Fruit fly (Drosophila melanogaster) whole organism, embryonic: ENCODE data around the gene CG7916.
A peak's percentile ranks its signal among the peaks of the same experiment; 100 is the strongest.

Experiments
- Bdp1 ChIP-seq: fragments of 200-800 bp; sonication (Bioruptor generic); optimal IDR thresholded peaks from 3 replicates; lab custom pipeline; 2016; ENCODE audit warnings: missing biosample characterization, missing genetic modification characterization
- Bteb2 ChIP-seq: fragments of 200-800 bp; sonication (Bioruptor generic); optimal IDR thresholded peaks from 2 replicates; lab custom pipeline; 2016; ENCODE audit warnings: missing biosample characterization, missing genetic modification characterization
- CG10209 ChIP-seq: fragments of 200-800 bp; sonication (Bioruptor generic); optimal IDR thresholded peaks from 3 replicates; lab custom pipeline; 2017; ENCODE audit warnings: missing biosample characterization, mild to moderate bottlenecking, missing genetic modification characterization, missing genetic modification reagents
- CG11723 ChIP-seq: fragments of 200-800 bp; sonication (Bioruptor generic); optimal IDR thresholded peaks from 2 replicates; lab custom pipeline; 2017; ENCODE audit warnings: missing biosample characterization, mild to moderate bottlenecking, missing genetic modification characterization
- CG13775 ChIP-seq: fragments of 200-800 bp; sonication (Bioruptor generic); optimal IDR thresholded peaks from 3 replicates; lab custom pipeline; 2017; ENCODE audit warnings: missing biosample characterization, mild to moderate bottlenecking, missing genetic modification characterization
- CG15479 ChIP-seq: fragments of 200-800 bp; sonication (Bioruptor generic); optimal IDR thresholded peaks from 3 replicates; lab custom pipeline; 2019; ENCODE audit warnings: missing biosample characterization, mild to moderate bottlenecking, missing genetic modification characterization, moderate library complexity
- CG16813 ChIP-seq: fragments of 200-800 bp; sonication (Bioruptor generic); IDR thresholded peaks from 3 replicates; pipeline ENCODE4 v1.3.6; 2022; ENCODE audit warnings: missing biosample characterization, missing genetic modification characterization; ENCODE audit not compliant: partially characterized antibody
- CG1832 ChIP-seq: fragments of 200-800 bp; sonication (Bioruptor generic); optimal IDR thresholded peaks from 2 replicates; lab custom pipeline; 2017; ENCODE audit warnings: missing biosample characterization, mild to moderate bottlenecking, missing genetic modification characterization, inconsistent platforms
- CG18476 ChIP-seq: fragments of 200-800 bp; sonication (Bioruptor generic); optimal IDR thresholded peaks from 2 replicates; lab custom pipeline; 2016; ENCODE audit warnings: missing biosample characterization, mild to moderate bottlenecking, missing genetic modification characterization
- CG2120 ChIP-seq: fragments of 200-800 bp; sonication (Bioruptor generic); optimal IDR thresholded peaks from 3 replicates; lab custom pipeline; 2016; ENCODE audit warnings: missing biosample characterization, missing genetic modification characterization
- CG4820 ChIP-seq: fragments of 200-800 bp; sonication (Bioruptor generic); optimal IDR thresholded peaks from 3 replicates; lab custom pipeline; 2016; ENCODE audit warnings: missing biosample characterization, missing genetic modification characterization
- CG6791 ChIP-seq: fragments of 200-800 bp; sonication (Bioruptor generic); IDR thresholded peaks from 3 replicates; pipeline ENCODE4 v1.3.6; 2022; ENCODE audit warnings: missing biosample characterization, missing genetic modification characterization; ENCODE audit not compliant: partially characterized antibody
- CG7928 ChIP-seq: fragments of 200-800 bp; sonication (Bioruptor generic); optimal IDR thresholded peaks from 2 replicates; lab custom pipeline; 2017; ENCODE audit warnings: missing biosample characterization, mild to moderate bottlenecking, missing genetic modification characterization
- CG7987 ChIP-seq: fragments of 200-800 bp; sonication (Bioruptor generic); optimal IDR thresholded peaks from 2 replicates; lab custom pipeline; 2018; ENCODE audit warnings: missing biosample characterization, mild to moderate bottlenecking, missing genetic modification characterization, moderate library complexity
- Dfd ChIP-seq, 2 experiments: fragments of >200 bp; optimal IDR thresholded peaks; 2 replicates each; lab custom pipeline; 2017; ENCODE audit warnings: missing biosample characterization in 2 of 2, missing genetic modification characterization in 2 of 2
- Dll ChIP-seq: fragments of 200-800 bp; sonication (Bioruptor generic); IDR thresholded peaks from 4 replicates; pipeline ENCODE4 v1.3.6; 2022; ENCODE audit warnings: missing biosample characterization, missing genetic modification characterization; ENCODE audit not compliant: partially characterized antibody
- E2f2 ChIP-seq: fragments of 200-800 bp; sonication (Bioruptor generic); IDR thresholded peaks from 2 replicates; pipeline ENCODE4 v1.3.6; 2022; ENCODE audit warnings: missing biosample characterization, missing genetic modification characterization
- Fer1 ChIP-seq: fragments of 200-800 bp; sonication (Bioruptor generic); optimal IDR thresholded peaks from 2 replicates; lab custom pipeline; 2017; ENCODE audit warnings: missing biosample characterization, mild to moderate bottlenecking, missing genetic modification characterization
- Fer2 ChIP-seq: fragments of 200-800 bp; sonication (Bioruptor generic); optimal IDR thresholded peaks from 2 replicates; lab custom pipeline; 2018; ENCODE audit warnings: missing biosample characterization, mild to moderate bottlenecking, missing genetic modification characterization, moderate library complexity
- H2.0 ChIP-seq: fragments of 200-800 bp; sonication (Bioruptor generic); IDR thresholded peaks from 2 replicates; pipeline ENCODE4 v1.3.6; 2022; ENCODE audit warnings: missing biosample characterization, missing genetic modification characterization
- Hand ChIP-seq: fragments of 200-800 bp; sonication (Bioruptor generic); optimal IDR thresholded peaks from 2 replicates; lab custom pipeline; 2017; ENCODE audit warnings: mild to moderate bottlenecking, missing biosample characterization, missing genetic modification reagents, missing genetic modification characterization
- Jarid2 ChIP-seq: fragments of 200-800 bp; sonication (Bioruptor generic); optimal IDR thresholded peaks from 3 replicates; lab custom pipeline; 2017; ENCODE audit warnings: mild to moderate bottlenecking, missing biosample characterization, missing genetic modification reagents, missing genetic modification characterization
- Lpt ChIP-seq: fragments of >200 bp; optimal IDR thresholded peaks from 2 replicates; lab custom pipeline; 2018; ENCODE audit warnings: missing biosample characterization, missing genetic modification characterization
- MESR4 ChIP-seq: fragments of 200-800 bp; sonication (Bioruptor generic); optimal IDR thresholded peaks from 2 replicates; lab custom pipeline; 2018; ENCODE audit warnings: missing biosample characterization, mild to moderate bottlenecking, missing genetic modification characterization, moderate library complexity
- Mad ChIP-seq: fragments of 200-800 bp; sonication (Bioruptor generic); optimal IDR thresholded peaks from 2 replicates; lab custom pipeline; 2016; ENCODE audit warnings: missing biosample characterization, missing genetic modification characterization
- Mrtf ChIP-seq: fragments of 200-800 bp; sonication (Bioruptor generic); IDR thresholded peaks from 3 replicates; pipeline ENCODE4 v1.3.6; 2022; ENCODE audit warnings: missing biosample characterization, missing genetic modification characterization
- NC2α ChIP-seq: fragments of 200-800 bp; sonication (Bioruptor generic); optimal IDR thresholded peaks from 2 replicates; lab custom pipeline; 2016; ENCODE audit warnings: missing biosample characterization, missing genetic modification characterization
- Oli ChIP-seq: fragments of 200-800 bp; sonication (Bioruptor generic); optimal IDR thresholded peaks from 2 replicates; lab custom pipeline; 2018; ENCODE audit warnings: missing biosample characterization, mild to moderate bottlenecking, missing genetic modification characterization, moderate library complexity
- Scr ChIP-seq: fragments of 200-800 bp; sonication (Bioruptor generic); IDR thresholded peaks from 2 replicates; pipeline ENCODE4 v1.3.6; 2022; ENCODE audit warnings: missing biosample characterization, missing genetic modification characterization; ENCODE audit not compliant: partially characterized antibody
- Stat92E ChIP-seq, 3 experiments: fragments of >200 bp in 2 of 3; fragments of 200-800 bp in 1 of 3; sonication (Bioruptor generic) in 1 of 3; optimal IDR thresholded peaks; 2 replicates each; lab custom pipeline; 2017 to 2019; ENCODE audit warnings: missing biosample characterization in 3 of 3, missing genetic modification characterization in 3 of 3, mild to moderate bottlenecking in 1 of 3, moderate library complexity in 1 of 3
- Trl ChIP-seq, 3 experiments: fragments of >200 bp in 2 of 3; fragments of 200-800 bp in 1 of 3; sonication (Bioruptor generic) in 1 of 3; optimal IDR thresholded peaks; 2 replicates in 1 of 3; 3 replicates in 2 of 3; lab custom pipeline; 2016 to 2017; ENCODE audit warnings: missing biosample characterization in 1 of 3, missing genetic modification characterization in 1 of 3
- ara ChIP-seq: fragments of 200-800 bp; sonication (Bioruptor generic); IDR thresholded peaks from 2 replicates; pipeline ENCODE4 v1.3.6; 2022; ENCODE audit warnings: missing biosample characterization, missing genetic modification characterization
- dati ChIP-seq: fragments of 200-800 bp; sonication (Bioruptor generic); IDR thresholded peaks from 2 replicates; pipeline ENCODE4 v1.3.6; 2022; ENCODE audit warnings: missing biosample characterization, missing genetic modification characterization
- gcm ChIP-seq: fragments of 200-800 bp; sonication (Bioruptor generic); optimal IDR thresholded peaks from 2 replicates; lab custom pipeline; 2019; ENCODE audit warnings: missing biosample characterization, mild to moderate bottlenecking, missing genetic modification characterization, moderate library complexity
- gfzf ChIP-seq: fragments of 200-800 bp; sonication (Bioruptor generic); optimal IDR thresholded peaks from 2 replicates; lab custom pipeline; 2016; ENCODE audit warnings: missing biosample characterization, mild to moderate bottlenecking, missing genetic modification characterization, moderate library complexity
- gsb-n ChIP-seq: fragments of 200-800 bp; sonication (Bioruptor generic); optimal IDR thresholded peaks from 3 replicates; lab custom pipeline; 2018; ENCODE audit warnings: missing biosample characterization, mild to moderate bottlenecking, missing genetic modification characterization
- hbn ChIP-seq: fragments of 200-800 bp; sonication (Bioruptor generic); IDR thresholded peaks from 2 replicates; pipeline ENCODE4 v1.3.6; 2022; ENCODE audit warnings: missing biosample characterization, missing genetic modification characterization; ENCODE audit not compliant: partially characterized antibody
- jumu ChIP-seq: fragments of 200-800 bp; sonication (Bioruptor generic); optimal IDR thresholded peaks from 3 replicates; lab custom pipeline; 2016; ENCODE audit warnings: missing biosample characterization, missing genetic modification characterization
- nerfin-1 ChIP-seq: fragments of 200-800 bp; sonication (Bioruptor generic); optimal IDR thresholded peaks from 3 replicates; lab custom pipeline; 2019; ENCODE audit warnings: missing biosample characterization, mild to moderate bottlenecking, missing genetic modification characterization, moderate library complexity
- nerfin-2 ChIP-seq: fragments of 200-800 bp; sonication (Bioruptor generic); IDR thresholded peaks from 2 replicates; pipeline ENCODE4 v1.3.6; 2022; ENCODE audit warnings: missing biosample characterization, missing genetic modification characterization; ENCODE audit not compliant: partially characterized antibody
- pfk ChIP-seq: fragments of 200-800 bp; sonication (Bioruptor generic); optimal IDR thresholded peaks from 2 replicates; lab custom pipeline; 2018; ENCODE audit warnings: missing biosample characterization, mild to moderate bottlenecking, missing genetic modification characterization, moderate library complexity
- sc ChIP-seq, 3 experiments: fragments of >200 bp in 2 of 3; fragments of 200-800 bp in 1 of 3; sonication (Bioruptor generic) in 1 of 3; optimal IDR thresholded peaks; 2 replicates in 2 of 3; 3 replicates in 1 of 3; lab custom pipeline; 2017; ENCODE audit warnings: mild to moderate bottlenecking in 1 of 3, missing biosample characterization in 1 of 3, missing genetic modification characterization in 1 of 3, missing genetic modification reagents in 1 of 3
- sna ChIP-seq: fragments of 200-800 bp; sonication (Bioruptor generic); IDR thresholded peaks from 2 replicates; pipeline ENCODE4 v1.3.6; 2022; ENCODE audit warnings: missing biosample characterization, missing genetic modification characterization; ENCODE audit not compliant: partially characterized antibody
- tio ChIP-seq: fragments of 200-800 bp; sonication (Bioruptor generic); optimal IDR thresholded peaks from 2 replicates; lab custom pipeline; 2017; ENCODE audit warnings: missing biosample characterization, missing genetic modification characterization, inconsistent platforms
- trh ChIP-seq: fragments of 200-800 bp; sonication (Bioruptor generic); optimal IDR thresholded peaks from 2 replicates; lab custom pipeline; 2016; ENCODE audit warnings: missing biosample characterization, missing genetic modification characterization
- tx ChIP-seq: fragments of 200-800 bp; sonication (Bioruptor generic); optimal IDR thresholded peaks from 2 replicates; lab custom pipeline; 2016; ENCODE audit warnings: missing biosample characterization, missing genetic modification characterization
- wek ChIP-seq: fragments of 200-800 bp; sonication (Bioruptor generic); optimal IDR thresholded peaks from 3 replicates; lab custom pipeline; 2018; ENCODE audit warnings: missing biosample characterization, mild to moderate bottlenecking, missing genetic modification characterization, moderate library complexity
- zf30C ChIP-seq: fragments of 200-800 bp; sonication (Bioruptor generic); optimal IDR thresholded peaks from 3 replicates; lab custom pipeline; 2018; ENCODE audit warnings: missing biosample characterization, mild to moderate bottlenecking, missing genetic modification characterization

Gene CG7916

dm6 chr2L:13813604-13814178 lies 32.9 kb upstream of the CG7916 start, which contains the start of gene Sos (continued):
- TF ChIP-seq CG15479 (GFP tag; lab: Kevin White, UChicago) (no peak), Mad (GFP tag; lab: Kevin White, UChicago) (no peak), CG10209 (GFP tag; lab: Kevin White, UChicago) (no peak), CG1832 (GFP tag; lab: Kevin White, UChicago) (no peak), gfzf (peak; percentile 94), CG16813 (GFP tag; lab: Robert Waterston, UW) (no peak), Stat92E (GFP tag; optimal IDR thresholded peaks at IDR 0.05; lab: Kevin White, UChicago) (no peak), jumu (GFP tag; lab: Kevin White, UChicago) (no peak), Bteb2 (no peak), hbn (GFP tag; lab: Robert Waterston, UW) (no peak), pfk (GFP tag; lab: Kevin White, UChicago) (no peak), tx (GFP tag; lab: Kevin White, UChicago) (no peak), CG13775 (no peak), CG2120 (GFP tag; lab: Kevin White, UChicago) (no peak), nerfin-2 (no peak), nerfin-1 (no peak), Oli (tag; lab: Kevin White, UChicago) (no peak), Dfd (GFP tag; optimal IDR thresholded peaks at IDR 0.05; lab: Kevin White, UChicago) (no peak), CG11723 (GFP tag; lab: Kevin White, UChicago) (no peak), gcm (GFP tag; lab: Kevin White, UChicago) (no peak), Jarid2 (GFP tag; lab: Kevin White, UChicago) (no peak), CG7987 (GFP tag; lab: Kevin White, UChicago) (no peak), CG4820 (GFP tag; lab: Kevin White, UChicago) (no peak), zf30C (no peak), Lpt (GFP tag; lab: Kevin White, UChicago) (no peak), NC2α (no peak), Dll (GFP tag; lab: Robert Waterston, UW) (0 out of 4 replicates have a peak, but pooled peaks have one; percentile 12), gsb-n (tag; lab: Kevin White, UChicago) (no peak), CG7928 (GFP tag; lab: Kevin White, UChicago) (peak; percentile 89), tio (GFP tag; lab: Kevin White, UChicago) (no peak), Fer2 (tag; lab: Kevin White, UChicago) (no peak), dati (GFP tag; lab: Robert Waterston, UW) (no peak), Hand (GFP tag; lab: Kevin White, UChicago) (no peak), E2f2 (GFP tag; lab: Robert Waterston, UW) (peak; percentile 92), MESR4 (GFP tag; lab: Kevin White, UChicago) (peak; percentile 88), Fer1 (no peak), Mrtf (no peak), H2.0 (no peak), sc (optimal IDR thresholded peaks at IDR 0.05; lab: Kevin White, UChicago) (no peak), sc (GFP tag; optimal IDR thresholded peaks at IDR 0.05; lab: Kevin White, UChicago) (no peak), Bdp1 (GFP tag; lab: Kevin White, UChicago) (no peak), sna (GFP tag; lab: Robert Waterston, UW) (no peak), CG18476 (no peak), ara (no peak), Scr (GFP tag; lab: Robert Waterston, UW) (peak; percentile 27; the same call in 1 of the 2 replicates), Trl (optimal IDR thresholded peaks at IDR 0.05; lab: Kevin White, UChicago) (no peak), Trl (GFP tag; optimal IDR thresholded peaks at IDR 0.05; lab: Kevin White, UChicago) (no peak), CG6791 (GFP tag; lab: Robert Waterston, UW) (no peak), wek (GFP tag; lab: Kevin White, UChicago) (no peak), trh (GFP tag; lab: Kevin White, UChicago) (no peak)
